Worm (Caenorhabditis elegans): ENCODE data around the gene F28C6.8.

The F28C6.8 gene

DNA sequence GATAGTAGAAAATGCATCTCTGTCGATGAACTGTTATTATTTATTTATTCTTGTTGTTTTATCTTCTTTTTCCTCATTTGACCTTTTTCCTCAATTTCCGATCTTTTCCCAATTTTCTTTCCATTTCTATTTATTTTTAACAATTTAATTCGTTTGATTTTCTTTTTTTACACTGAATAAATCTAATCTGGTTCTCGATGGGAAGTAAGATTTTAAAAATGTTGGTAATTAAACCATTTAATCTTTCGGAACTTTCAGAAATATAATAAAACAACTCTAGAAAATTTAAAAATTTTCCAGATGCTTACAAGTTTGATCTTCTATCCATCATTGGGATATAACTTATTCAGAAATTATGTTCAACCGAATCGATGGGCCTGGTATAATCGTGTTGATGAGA, at the start of gene F28C6.8:
Gene F28C6.8 (plus strand): TSS at position 301 of the 400 bp plus-strand sequence.
- TF ChIP-seq unc-42 (tag; optimal IDR thresholded peaks at IDR 0.05), result no peak
- no peak for TF ChIP-seq hlh-13 (GFP tag; optimal IDR thresholded peaks at IDR 0.05)
- no peak for TF ChIP-seq T23F11.4 (GFP tag; optimal IDR thresholded peaks at IDR 0.05)
- TF ChIP-seq ceh-18 (tag; optimal IDR thresholded peaks at IDR 0.05), result no peak
- no peak for TF ChIP-seq ceh-45 (GFP tag; IDR thresholded peaks at IDR 0.05)
- TF ChIP-seq ceh-31 (tag; optimal IDR thresholded peaks at IDR 0.05), result no peak
- no peak for TF ChIP-seq ceh-30 (tag; optimal IDR thresholded peaks at IDR 0.05)
- TF ChIP-seq ref-2 (tag; optimal IDR thresholded peaks at IDR 0.05), result no peak

DNA sequence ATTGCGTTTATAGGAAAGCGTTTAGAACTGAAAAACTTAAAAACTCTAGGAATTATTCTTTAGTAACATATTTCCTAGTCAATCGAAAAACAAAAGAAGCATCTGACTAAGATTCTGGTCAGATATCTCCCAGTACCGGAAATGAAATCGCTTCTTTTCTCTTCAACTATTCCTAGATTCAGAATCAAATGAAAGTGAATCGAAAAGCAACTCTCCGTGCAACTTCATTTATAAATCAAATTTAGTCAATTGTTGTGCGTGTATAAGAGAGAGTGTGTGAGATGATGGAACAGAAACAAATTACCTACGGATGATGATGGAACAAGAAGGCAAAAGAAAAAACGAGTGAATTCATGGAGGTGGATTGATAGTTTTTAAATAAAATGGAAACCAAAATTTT, 47.5 kb upstream of the F28C6.8 start:
- TF ChIP-seq ceh-9 (tag; optimal IDR thresholded peaks at IDR 0.05) (no peak), pros-1 (tag; optimal IDR thresholded peaks at IDR 0.05) (no peak), unc-42 (tag; optimal IDR thresholded peaks at IDR 0.05) (peak; percentile 97), ttx-3 (tag; optimal IDR thresholded peaks at IDR 0.05) (no peak), ceh-24 (tag; optimal IDR thresholded peaks at IDR 0.05) (no peak), dve-1 (tag; optimal IDR thresholded peaks at IDR 0.05) (no peak), fkh-10 (GFP tag; optimal IDR thresholded peaks at IDR 0.05) (peak; percentile 14), ceh-45 (GFP tag; IDR thresholded peaks at IDR 0.05) (no peak), fkh-6 (tag; optimal IDR thresholded peaks at IDR 0.05) (no peak)

DNA sequence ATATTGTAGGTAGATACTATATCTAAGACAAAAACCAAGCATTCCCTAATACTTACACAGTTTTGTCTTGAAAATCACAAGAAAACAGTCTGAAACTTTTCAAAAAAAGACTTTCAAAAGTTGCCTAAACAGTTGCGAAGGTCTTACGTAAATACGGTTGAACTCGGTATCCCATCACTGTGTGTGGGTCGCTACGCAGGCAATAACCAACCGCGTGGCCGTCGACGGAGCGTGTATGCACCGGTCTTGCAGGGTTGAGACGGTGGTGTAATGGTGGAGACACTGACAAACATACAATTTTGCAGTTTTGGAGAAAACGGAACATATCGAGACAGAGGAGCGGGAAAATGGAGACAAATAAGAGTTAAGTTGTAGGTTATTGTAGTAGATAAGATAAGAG, 45.4 kb upstream of the F28C6.8 start, which contains the start of gene iff-2:
Gene iff-2 (minus strand): TSS at position 141 of the 400 bp plus-strand sequence.
- TF ChIP-seq F13H6.1 (tag; optimal IDR thresholded peaks at IDR 0.05) (peak; percentile 66), tbx-2 (tag; optimal IDR thresholded peaks at IDR 0.05) (peak; percentile 97), rnt-1 (tag; optimal IDR thresholded peaks at IDR 0.05) (peak; percentile 95), sox-4 (tag; optimal IDR thresholded peaks at IDR 0.05) (peak; percentile 50), ceh-9 (tag; optimal IDR thresholded peaks at IDR 0.05) (no peak), nhr-232 (tag; optimal IDR thresholded peaks at IDR 0.05) (no peak), che-1 (tag; optimal IDR thresholded peaks at IDR 0.05) (no peak), ceh-19 (GFP tag; optimal IDR thresholded peaks at IDR 0.05) (peak; percentile 62), ztf-16 (tag; optimal IDR thresholded peaks at IDR 0.05) (peak; percentile 83), K02D7.2 (tag; optimal IDR thresholded peaks at IDR 0.05) (peak; percentile 14), ceh-2 (tag; optimal IDR thresholded peaks at IDR 0.05) (peak; percentile 76), odd-2 (tag; optimal IDR thresholded peaks at IDR 0.05) (peak; percentile 41), dmd-4 (tag; optimal IDR thresholded peaks at IDR 0.05; ENCODE audit: borderline replicate concordance) (peak; percentile 1), ets-4 (tag; optimal IDR thresholded peaks at IDR 0.05) (peak; percentile 89), hlh-13 (GFP tag; optimal IDR thresholded peaks at IDR 0.05) (no peak), sdc-2 (tag; optimal IDR thresholded peaks at IDR 0.05) (peak; percentile 78), lin-11 (tag; optimal IDR thresholded peaks at IDR 0.05) (peak; percentile 13), unc-42 (tag; optimal IDR thresholded peaks at IDR 0.05) (peak; percentile 93), ceh-22 (tag; optimal IDR thresholded peaks at IDR 0.05) (peak; percentile 67), dve-1 (tag; optimal IDR thresholded peaks at IDR 0.05) (peak; percentile 98), K09A11.1 (tag; optimal IDR thresholded peaks at IDR 0.05; ENCODE audit: insufficient read depth) (peak; percentile 80), pax-1 (tag; optimal IDR thresholded peaks at IDR 0.05) (peak; percentile 83), elt-2 (tag; optimal IDR thresholded peaks at IDR 0.05) (peak; percentile 91), pros-1 (tag; optimal IDR thresholded peaks at IDR 0.05) (peak; percentile 96), ceh-31 (tag; optimal IDR thresholded peaks at IDR 0.05) (peak; percentile 95), ceh-18 (tag; optimal IDR thresholded peaks at IDR 0.05) (peak; percentile 99), unc-86 (tag; optimal IDR thresholded peaks at IDR 0.05) (peak; percentile 76), ceh-45 (GFP tag; IDR thresholded peaks at IDR 0.05) (peak; percentile 62; the same call in 1 of the 2 replicates), unc-3 (GFP tag; conservative IDR thresholded peaks at IDR 0.05) (peak; percentile 43; the same call in 1 of the 2 replicates), unc-3 (tag; optimal IDR thresholded peaks at IDR 0.05) (peak; percentile 48), ref-2 (tag; optimal IDR thresholded peaks at IDR 0.05) (peak; percentile 97), ama-1 (optimal IDR thresholded peaks at IDR 0.05) (peak; percentile 51), ceh-24 (tag; optimal IDR thresholded peaks at IDR 0.05) (no peak), ceh-48 (tag; optimal IDR thresholded peaks at IDR 0.05) (peak; percentile 49), hlh-30 (tag; optimal IDR thresholded peaks at IDR 0.05; ENCODE audit: insufficient read depth) (peak; percentile 100), npax-4 (tag; optimal IDR thresholded peaks at IDR 0.05) (no peak), pag-3 (tag; optimal IDR thresholded peaks at IDR 0.05; ENCODE audit: borderline replicate concordance) (no peak), ceh-30 (tag; optimal IDR thresholded peaks at IDR 0.05) (peak; percentile 39), fkh-6 (tag; optimal IDR thresholded peaks at IDR 0.05) (peak; percentile 68), eyg-1 (tag; optimal IDR thresholded peaks at IDR 0.05) (no peak), hlh-8 (tag; optimal IDR thresholded peaks at IDR 0.05) (peak; percentile 50), lim-6 (tag; optimal IDR thresholded peaks at IDR 0.05) (no peak), pqm-1 (tag; optimal IDR thresholded peaks at IDR 0.05) (peak; percentile 73), syd-9 (tag; optimal IDR thresholded peaks at IDR 0.05) (peak; percentile 83), fkh-10 (GFP tag; optimal IDR thresholded peaks at IDR 0.05) (peak; percentile 59)

Measured in whole organism, late embryonic.